Fruit fly (Drosophila melanogaster): Measurements from ENCODE around the gene Akh.

DNA sequence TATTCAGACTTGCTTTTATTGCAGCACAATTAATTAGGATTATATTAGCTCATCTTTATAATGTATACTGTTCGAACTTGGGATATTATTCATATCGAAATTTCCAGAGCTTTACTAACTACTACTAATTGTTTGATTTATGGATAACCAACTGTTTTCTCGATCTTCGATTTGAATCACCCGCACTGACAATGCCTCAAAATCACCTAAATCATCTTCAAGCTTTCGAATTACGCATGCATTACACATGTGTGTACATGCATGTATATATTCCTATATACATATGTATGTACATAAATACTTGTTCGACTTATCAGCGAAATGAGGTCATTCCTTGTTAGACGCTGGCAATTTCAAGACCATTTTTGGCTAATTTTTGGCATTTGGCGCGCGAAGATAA is 19.7 kb upstream of the Akh start:
- TF ChIP-seq corto (GFP tag; optimal IDR thresholded peaks at IDR 0.05): no peak
- no peak for TF ChIP-seq Bdp1 (GFP tag; optimal IDR thresholded peaks at IDR 0.05)
- no peak for TF ChIP-seq Ada2b (GFP tag; IDR thresholded peaks at IDR 0.05)
- TF ChIP-seq Mrtf (GFP tag; IDR thresholded peaks at IDR 0.05): no peak
- TF ChIP-seq CG7745 (tag; optimal IDR thresholded peaks at IDR 0.05): no peak

All from whole organism, embryonic.